Fruit fly (Drosophila melanogaster) S2 (cell line): ENCODE results near the gene CG17122.

Source experiments
- CG8478 ChIP-seq: fragments of >200 bp; optimal IDR thresholded peaks from 2 replicates; lab custom pipeline; 2018
- CTCF ChIP-seq, 2 experiments: fragments of >200 bp; optimal IDR thresholded peaks; 2 replicates each; lab custom pipeline; 2018

CG17122 gene

dm6 chr3L:20275235-20275634 is at the start of gene CG17122:
Gene CG17122, minus strand, starts transcription at chr3L:20275335.
- TF ChIP-seq CG8478 (lab: Kevin White, UChicago) (no peak), CTCF (optimal IDR thresholded peaks at IDR 0.05; lab: Kevin White, UChicago) (no peak)

DNA sequence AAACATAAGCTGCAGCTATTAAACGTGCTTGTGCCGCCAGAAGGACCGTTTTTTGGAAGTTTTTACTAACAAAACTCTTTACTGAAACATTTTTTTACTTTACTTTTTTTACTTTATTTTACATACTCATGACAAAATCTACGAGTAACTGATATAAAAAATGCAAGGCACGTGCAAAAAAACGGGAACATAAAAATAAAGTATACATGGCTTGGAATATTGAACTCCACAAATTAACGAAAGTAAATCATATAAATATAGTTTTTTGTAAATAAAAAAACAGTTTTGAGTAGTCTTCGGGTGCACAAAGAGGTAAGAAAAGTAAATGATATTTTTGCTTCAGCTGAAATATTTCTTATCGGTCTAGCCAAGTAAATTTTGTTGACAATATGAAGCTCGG is 45.5 kb upstream of the CG17122 start, which contains the start of gene Spn77Bb:
TSS of gene Spn77Bb (plus strand) at position 301 of the 400 bp plus-strand sequence.
- TF ChIP-seq CG8478 (lab: Kevin White, UChicago) (no peak), CTCF (optimal IDR thresholded peaks at IDR 0.05; lab: Kevin White, UChicago) (no peak)

dm6 chr3L:20320044-20320443 is 44.9 kb upstream of the CG17122 start:
- TF ChIP-seq CTCF (optimal IDR thresholded peaks at IDR 0.05; lab: Kevin White, UChicago), result peak; percentile 50 to 78
- no peak for TF ChIP-seq CG8478 (lab: Kevin White, UChicago)

dm6 chr3L:20317751-20318150 is 42.6 kb upstream of the CG17122 start:
- TF ChIP-seq CTCF (optimal IDR thresholded peaks at IDR 0.05; lab: Kevin White, UChicago) (no peak), CG8478 (lab: Kevin White, UChicago) (no peak)

DNA sequence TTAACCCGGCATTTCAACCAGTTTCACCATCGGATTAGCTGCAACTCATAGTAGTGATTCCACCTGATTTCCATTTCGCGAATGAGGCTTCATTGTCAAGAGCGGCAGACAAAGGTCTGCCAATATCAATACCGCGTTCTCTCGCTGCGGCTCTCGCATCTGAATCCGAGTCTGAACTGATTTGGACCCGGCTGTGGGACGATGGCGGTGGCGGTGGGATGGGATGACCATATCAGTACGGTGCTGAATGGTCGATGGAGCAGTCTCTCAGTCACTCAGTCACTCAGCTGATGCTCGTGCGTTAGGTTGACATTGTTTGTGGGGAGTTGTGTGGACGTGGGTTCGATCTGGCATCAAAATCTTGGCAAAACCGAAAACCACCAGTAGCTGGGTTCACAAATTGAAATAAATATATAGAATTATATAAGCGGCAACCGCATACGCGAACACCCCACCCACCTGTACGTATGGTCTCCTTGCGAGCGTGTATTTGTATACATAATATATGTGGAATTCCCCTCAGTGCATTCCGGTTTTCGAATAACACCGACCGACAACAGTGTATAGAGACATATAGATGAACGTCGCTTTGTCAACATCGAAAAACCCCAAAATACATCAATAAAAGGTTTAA is 41.9 kb upstream of the CG17122 start, which contains the start of gene Spn77Ba:
TSS of gene Spn77Ba (plus strand) at position 235 of the 634 bp plus-strand sequence.
- TF ChIP-seq CG8478 (lab: Kevin White, UChicago) (no peak), CTCF (optimal IDR thresholded peaks at IDR 0.05; lab: Kevin White, UChicago) (no peak)

DNA sequence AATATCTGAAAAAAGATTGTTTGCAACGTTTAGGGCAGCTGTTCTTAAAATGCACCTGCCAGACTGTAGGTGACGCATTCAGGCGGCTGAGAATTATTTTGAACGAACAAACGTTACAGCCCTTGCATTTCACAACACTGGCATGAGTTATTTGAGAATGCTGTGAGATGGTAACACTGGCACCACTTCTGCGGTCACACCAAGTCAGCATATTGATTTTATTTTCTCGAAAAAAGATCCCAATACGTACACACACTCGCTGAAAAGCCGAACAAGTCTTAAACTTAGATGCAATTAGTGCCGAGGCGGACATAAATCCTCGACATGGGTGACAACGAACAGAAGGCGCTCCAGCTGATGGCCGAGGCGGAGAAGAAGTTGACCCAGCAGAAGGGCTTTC is 38.3 kb upstream of the CG17122 start, which contains the start of gene alphaSnap:
TSS of gene alphaSnap (plus strand) at position 164 of the 400 bp plus-strand sequence.
- no peak for TF ChIP-seq CG8478 (lab: Kevin White, UChicago)
- TF ChIP-seq CTCF (optimal IDR thresholded peaks at IDR 0.05; lab: Kevin White, UChicago), result peak; percentile 54 to 59

- TF ChIP-seq CG8478 (lab: Kevin White, UChicago), result no peak
- TF ChIP-seq CTCF (optimal IDR thresholded peaks at IDR 0.05; lab: Kevin White, UChicago), result peak; percentile 38 to 43
Measured at dm6 chr3L:20309758-20310733, 34.9 kb upstream of the CG17122 start.

dm6 chr3L:20309354-20309753 is 34.2 kb upstream of the CG17122 start, which contains the start of gene polo:
Gene polo, plus strand, starts transcription at chr3L:20309654.
- no peak for TF ChIP-seq CG8478 (lab: Kevin White, UChicago)
- no peak for TF ChIP-seq CTCF (optimal IDR thresholded peaks at IDR 0.05; lab: Kevin White, UChicago)

DNA sequence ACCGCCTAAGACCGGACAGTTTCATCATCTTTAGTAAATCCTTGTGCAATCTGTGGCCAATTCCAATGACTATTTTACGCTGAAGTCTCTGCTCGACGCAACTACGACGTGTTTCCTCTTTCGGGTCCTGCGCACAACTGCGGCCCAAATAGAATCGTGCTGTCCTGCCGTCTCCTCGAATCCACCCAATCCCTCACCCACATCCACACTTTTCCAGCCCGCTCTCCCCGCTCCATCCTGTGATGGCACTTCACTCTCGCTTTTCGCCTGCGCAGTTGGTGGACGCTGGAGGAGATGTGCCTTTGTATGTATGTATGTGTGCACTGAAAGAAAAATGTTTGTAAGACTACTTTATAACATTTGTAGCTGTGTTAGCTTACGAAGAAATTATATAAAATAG is 31.0 kb upstream of the CG17122 start, which contains the start of gene CG32225:
TSS of gene CG32225 (minus strand) at position 142 of the 400 bp plus-strand sequence.
- TF ChIP-seq CTCF (optimal IDR thresholded peaks at IDR 0.05; lab: Kevin White, UChicago), result no peak
- TF ChIP-seq CG8478 (lab: Kevin White, UChicago), result no peak

DNA sequence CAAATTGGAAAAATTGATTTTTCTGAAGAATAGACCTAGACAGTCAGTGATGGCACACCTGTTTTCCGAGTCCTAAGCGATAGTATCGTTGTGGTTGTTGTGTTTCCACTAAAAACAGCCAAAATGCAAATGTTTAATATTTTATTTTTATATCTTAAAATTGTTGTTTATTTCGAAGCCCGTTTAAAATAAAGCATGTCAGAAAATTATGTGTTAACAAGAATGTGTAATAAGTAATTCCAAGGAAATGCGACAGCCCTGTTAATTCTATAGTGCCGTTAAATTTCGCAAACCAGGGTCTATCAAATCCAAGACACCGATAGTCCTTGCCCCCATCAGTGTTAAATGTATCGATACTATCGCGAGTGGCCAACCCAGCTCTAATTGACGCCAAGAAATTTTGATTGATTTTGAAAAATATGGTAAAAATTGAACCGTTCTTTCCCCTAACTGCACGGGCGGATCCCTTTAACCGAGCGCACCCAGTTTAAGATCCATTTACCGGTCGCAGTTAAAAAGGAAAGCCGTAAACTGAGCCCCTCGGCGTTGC is 27.0 kb upstream of the CG17122 start, which contains the start of gene Pex23:
TSS of gene Pex23 (minus strand) at position 61 of the 550 bp plus-strand sequence.
- TF ChIP-seq CTCF (optimal IDR thresholded peaks at IDR 0.05; lab: Kevin White, UChicago), result peak in 1 of 2 experiments; percentile 38
- no peak for TF ChIP-seq CG8478 (lab: Kevin White, UChicago)

DNA sequence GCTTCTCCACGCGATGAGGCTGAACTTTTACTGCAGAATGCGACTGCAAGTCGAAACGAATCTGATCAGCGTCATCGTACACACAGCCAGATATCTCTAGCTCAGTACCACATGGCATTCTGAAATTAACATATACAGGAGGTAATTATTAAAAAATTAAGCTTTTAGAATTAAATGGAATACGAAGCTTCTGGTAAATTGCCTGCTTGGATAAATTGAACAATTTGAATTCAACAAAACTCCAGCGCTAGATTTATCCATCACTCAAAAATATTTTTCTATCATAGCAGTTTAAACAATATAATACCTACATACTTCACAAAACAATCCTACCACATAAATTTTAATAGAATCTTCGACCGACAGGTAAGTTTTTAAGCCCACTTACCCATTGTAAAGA is 24.0 kb upstream of the CG17122 start, which contains the start of gene SCCRO4:
TSS of gene SCCRO4 (plus strand) at position 301 of the 400 bp plus-strand sequence.
- TF ChIP-seq CG8478 (lab: Kevin White, UChicago) (no peak), CTCF (optimal IDR thresholded peaks at IDR 0.05; lab: Kevin White, UChicago) (no peak)

DNA sequence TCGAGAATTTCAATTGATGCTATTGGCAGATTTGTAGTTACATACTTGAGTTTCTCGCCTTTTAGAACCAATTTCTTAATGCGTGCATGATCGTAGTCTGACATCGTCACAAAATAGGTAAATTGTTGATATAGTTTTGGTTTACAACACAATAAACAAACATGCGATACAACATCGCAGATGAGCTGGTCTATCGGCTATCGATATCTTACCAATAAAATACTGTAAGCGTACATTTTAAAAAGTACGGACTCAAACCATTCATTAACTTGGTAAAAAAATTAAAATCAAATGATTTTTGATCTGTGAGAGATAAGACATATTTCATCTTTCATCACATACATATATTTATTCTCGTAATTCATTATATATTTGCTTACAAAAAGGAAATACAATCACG is 21.7 kb upstream of the CG17122 start, which contains the start of gene FRG1:
TSS of gene FRG1 (minus strand) at position 175 of the 400 bp plus-strand sequence.
- no peak for TF ChIP-seq CG8478 (lab: Kevin White, UChicago)
- TF ChIP-seq CTCF (optimal IDR thresholded peaks at IDR 0.05; lab: Kevin White, UChicago), result no peak

dm6 chr3L:20295095-20295494 is 20.0 kb upstream of the CG17122 start, which contains the start of gene gogo:
Gene gogo, minus strand, starts transcription at chr3L:20295133.
- TF ChIP-seq CG8478 (lab: Kevin White, UChicago), result no peak
- TF ChIP-seq CTCF (optimal IDR thresholded peaks at IDR 0.05; lab: Kevin White, UChicago), result no peak

dm6 chr3L:20287046-20287445 is 11.9 kb upstream of the CG17122 start:
- TF ChIP-seq CTCF (optimal IDR thresholded peaks at IDR 0.05; lab: Kevin White, UChicago) (no peak), CG8478 (lab: Kevin White, UChicago) (no peak)
